Worm (Caenorhabditis elegans) whole organism, mixed stage, embryonic: Measurements from ENCODE around the gene mogs-1.

Source experiments
- M03D4.4 ChIP-seq: sonication (generic microtip); optimal IDR thresholded peaks from 2 replicates; lab custom pipeline; 2017; ENCODE audit warnings: mild to moderate bottlenecking, missing genetic modification characterization, missing compliant biosample characterization
- bed-3 ChIP-seq: fragments of 200-800 bp; sonication (Bioruptor generic); optimal IDR thresholded peaks from 3 replicates; lab custom pipeline; 2018; ENCODE audit warnings: mild to moderate bottlenecking, missing genetic modification characterization, moderate library complexity, missing compliant biosample characterization
- ceh-39 ChIP-seq: fragments of 150-350 bp; optimal IDR thresholded peaks from 2 replicates; lab custom pipeline; 2014; ENCODE audit warnings: missing biosample characterization, missing genetic modification characterization
- ceh-43 ChIP-seq: fragments of 200-800 bp; sonication (Bioruptor generic); optimal IDR thresholded peaks from 2 replicates; lab custom pipeline; 2018; ENCODE audit warnings: mild to moderate bottlenecking, missing genetic modification characterization, moderate library complexity, missing compliant biosample characterization
- ceh-83 ChIP-seq: fragments of 200-800 bp; sonication (Bioruptor generic); optimal IDR thresholded peaks from 2 replicates; lab custom pipeline; 2018; ENCODE audit warnings: mild to moderate bottlenecking, missing genetic modification characterization, missing compliant biosample characterization
- ces-1 ChIP-seq: fragments of 150-350 bp; optimal IDR thresholded peaks from 2 replicates; lab custom pipeline; 2014; ENCODE audit warnings: missing biosample characterization, missing genetic modification reagents, missing genetic modification characterization
- cnd-1 ChIP-seq: fragments of 200-800 bp; sonication (Bioruptor generic); optimal IDR thresholded peaks from 2 replicates; lab custom pipeline; 2018; ENCODE audit warnings: mild to moderate bottlenecking, missing genetic modification characterization, missing compliant biosample characterization
- drap-1 ChIP-seq: fragments of 200-800 bp; sonication (Bioruptor generic); optimal IDR thresholded peaks from 3 replicates; lab custom pipeline; 2018; ENCODE audit warnings: mild to moderate bottlenecking, missing genetic modification characterization, missing compliant biosample characterization
- elt-1 ChIP-seq: sonication (generic microtip); optimal IDR thresholded peaks from 2 replicates; lab custom pipeline; 2017; ENCODE audit warnings: missing genetic modification characterization, mild to moderate bottlenecking, missing compliant biosample characterization, antibody characterized with exemption, moderate library complexity, borderline replicate concordance; ENCODE audit not compliant: insufficient read depth
- flh-1 ChIP-seq: fragments of 200-800 bp; sonication (Bioruptor generic); optimal IDR thresholded peaks from 2 replicates; lab custom pipeline; 2018; ENCODE audit warnings: mild to moderate bottlenecking, missing genetic modification characterization, moderate library complexity, missing compliant biosample characterization
- ham-2 ChIP-seq: fragments of 200-800 bp; sonication (Bioruptor generic); optimal IDR thresholded peaks from 2 replicates; lab custom pipeline; 2018; ENCODE audit warnings: mild to moderate bottlenecking, missing genetic modification characterization, missing compliant biosample characterization
- hlh-1 ChIP-seq: fragments of 150-350 bp; optimal IDR thresholded peaks from 2 replicates; lab custom pipeline; 2014; ENCODE audit warnings: missing biosample characterization, missing genetic modification reagents, missing genetic modification characterization
- lin-13 ChIP-seq: fragments of 150-350 bp; optimal IDR thresholded peaks from 2 replicates; lab custom pipeline; 2014; ENCODE audit warnings: missing biosample characterization, missing genetic modification characterization
- lin-32 ChIP-seq: fragments of 200-800 bp; sonication (Bioruptor generic); optimal IDR thresholded peaks from 2 replicates; lab custom pipeline; 2018; ENCODE audit warnings: mild to moderate bottlenecking, missing genetic modification characterization, missing compliant biosample characterization
- lsy-2 ChIP-seq: fragments of 150-350 bp; optimal IDR thresholded peaks from 2 replicates; lab custom pipeline; 2014; ENCODE audit warnings: missing biosample characterization, missing genetic modification characterization
- mab-5 ChIP-seq: fragments of 150-350 bp; optimal IDR thresholded peaks from 2 replicates; lab custom pipeline; 2014; ENCODE audit warnings: missing biosample characterization, missing genetic modification characterization
- mep-1 ChIP-seq: fragments of 150-350 bp; optimal IDR thresholded peaks from 2 replicates; lab custom pipeline; 2017; ENCODE audit warnings: missing biosample characterization, missing genetic modification reagents, missing genetic modification characterization, inconsistent platforms
- mls-2 ChIP-seq: sonication (generic microtip); optimal IDR thresholded peaks from 2 replicates; lab custom pipeline; 2016; ENCODE audit warnings: mild to moderate bottlenecking, missing genetic modification characterization, moderate library complexity, missing compliant biosample characterization
- nhr-12 ChIP-seq: fragments of 150-350 bp; optimal IDR thresholded peaks from 2 replicates; lab custom pipeline; 2014; ENCODE audit warnings: missing biosample characterization, missing genetic modification characterization
- nhr-2 ChIP-seq: fragments of 150-350 bp; optimal IDR thresholded peaks from 2 replicates; lab custom pipeline; 2014; ENCODE audit warnings: missing biosample characterization, missing genetic modification characterization
- nhr-237 ChIP-seq: fragments of 150-350 bp; optimal IDR thresholded peaks from 2 replicates; lab custom pipeline; 2014; ENCODE audit warnings: missing biosample characterization, missing genetic modification characterization
- nhr-28 ChIP-seq: fragments of 150-350 bp; optimal IDR thresholded peaks from 2 replicates; lab custom pipeline; 2014; ENCODE audit warnings: missing biosample characterization, missing genetic modification characterization
- nhr-76 ChIP-seq: sonication (generic microtip); optimal IDR thresholded peaks from 2 replicates; lab custom pipeline; 2017; ENCODE audit warnings: missing biosample characterization, missing genetic modification characterization
- pha-4 ChIP-seq: fragments of 150-350 bp; optimal IDR thresholded peaks from 2 replicates; lab custom pipeline; 2018; ENCODE audit warnings: missing biosample characterization, missing genetic modification reagents, missing genetic modification characterization
- sem-2 ChIP-seq: fragments of 200-800 bp; sonication (Bioruptor generic); optimal IDR thresholded peaks from 2 replicates; lab custom pipeline; 2018; ENCODE audit warnings: mild to moderate bottlenecking, missing genetic modification characterization, missing compliant biosample characterization
- snpc-4 ChIP-seq: fragments of 150-350 bp; optimal IDR thresholded peaks from 2 replicates; lab custom pipeline; 2014; ENCODE audit warnings: missing biosample characterization, missing genetic modification characterization
- tbx-8 ChIP-seq: fragments of 200-800 bp; sonication (Bioruptor generic); optimal IDR thresholded peaks from 2 replicates; lab custom pipeline; 2018; ENCODE audit warnings: mild to moderate bottlenecking, missing genetic modification characterization, moderate library complexity, missing compliant biosample characterization
- unc-120 ChIP-seq: sonication (generic microtip); optimal IDR thresholded peaks from 2 replicates; lab custom pipeline; 2017; ENCODE audit warnings: missing genetic modification characterization, missing compliant biosample characterization; ENCODE audit not compliant: poor library complexity, severe bottlenecking
- unc-39 ChIP-seq: fragments of 150-350 bp; optimal IDR thresholded peaks from 2 replicates; lab custom pipeline; 2014; ENCODE audit warnings: missing biosample characterization, missing genetic modification characterization
- unc-62 ChIP-seq: fragments of 150-350 bp; optimal IDR thresholded peaks from 2 replicates; lab custom pipeline; 2014; ENCODE audit warnings: missing biosample characterization, missing genetic modification reagents, missing genetic modification characterization
- ztf-11 ChIP-seq: fragments of 150-350 bp; optimal IDR thresholded peaks from 2 replicates; lab custom pipeline; 2014; ENCODE audit warnings: missing biosample characterization, missing genetic modification characterization

Gene mogs-1

ce11 chrIV:11053652-11054317 is 32.1 kb upstream of the mogs-1 start, which contains the start of the genes F36H1.12 and lin-3:
TSS of gene F36H1.12 (minus strand) at chrIV:11053702.
TSS of gene lin-3 (plus strand) at chrIV:11054308.
- TF ChIP-seq mep-1 (tag; lab: Kevin White, UChicago) (no peak), unc-62 (GFP tag; lab: Kevin White, UChicago) (no peak), nhr-2 (no peak), nhr-237 (tag; lab: Kevin White, UChicago) (no peak), lsy-2 (tag; lab: Kevin White, UChicago) (no peak), tbx-8 (no peak), bed-3 (GFP tag; lab: Kevin White, UChicago) (no peak), M03D4.4 (no peak), unc-120 (no peak), nhr-12 (tag; lab: Kevin White, UChicago) (no peak), ham-2 (no peak), elt-1 (tag; lab: Kevin White, UChicago) (no peak), ceh-43 (no peak), pha-4 (tag; lab: Kevin White, UChicago) (no peak), sem-2 (GFP tag; lab: Kevin White, UChicago) (no peak), nhr-28 (no peak)

ce11 chrIV:11051963-11052362 is 30.2 kb upstream of the mogs-1 start:
- TF ChIP-seq ham-2 (no peak), ceh-39 (tag; lab: Kevin White, UChicago) (no peak), ceh-43 (no peak), mab-5 (tag; lab: Kevin White, UChicago) (no peak), drap-1 (no peak), lin-32 (no peak), nhr-28 (no peak), nhr-237 (tag; lab: Kevin White, UChicago) (no peak), bed-3 (GFP tag; lab: Kevin White, UChicago) (no peak), nhr-12 (tag; lab: Kevin White, UChicago) (no peak), unc-62 (GFP tag; lab: Kevin White, UChicago) (no peak), unc-39 (no peak), nhr-76 (tag; lab: Kevin White, UChicago) (no peak), cnd-1 (no peak)

- TF ChIP-seq nhr-237 (tag; lab: Kevin White, UChicago) (no peak), snpc-4 (no peak), lsy-2 (tag; lab: Kevin White, UChicago) (no peak), cnd-1 (no peak), ceh-43 (no peak), M03D4.4 (no peak), ces-1 (GFP tag; lab: Kevin White, UChicago) (no peak), elt-1 (tag; lab: Kevin White, UChicago) (no peak), ham-2 (no peak), unc-120 (no peak), nhr-76 (tag; lab: Kevin White, UChicago) (no peak), drap-1 (no peak), mls-2 (no peak), nhr-28 (no peak), lin-32 (no peak), ceh-39 (tag; lab: Kevin White, UChicago) (no peak), flh-1 (no peak), ceh-83 (GFP tag; lab: Kevin White, UChicago) (no peak), nhr-12 (tag; lab: Kevin White, UChicago) (no peak), lin-13 (tag; lab: Kevin White, UChicago) (no peak)
Measured at ce11 chrIV:11049806-11050205, 28.1 kb upstream of the mogs-1 start, which contains the start of gene F36H1.3. TSS of gene F36H1.3 (plus strand) at chrIV:11050128.

- TF ChIP-seq cnd-1 = peak; percentile 18
- no peak for TF ChIP-seq ceh-83 (GFP tag; lab: Kevin White, UChicago)
- TF ChIP-seq ces-1 (GFP tag; lab: Kevin White, UChicago) = peak; percentile 79
- TF ChIP-seq, all 35 proteins: peak for 2
Measured at ce11 chrIV:11048871-11049270, 27.1 kb upstream of the mogs-1 start, which contains the start of gene F36H1.11. TSS of gene F36H1.11 (plus strand) at chrIV:11049171.

ce11 chrIV:11044377-11044776 is 22.6 kb upstream of the mogs-1 start:
- no peak for TF ChIP-seq unc-62 (GFP tag; lab: Kevin White, UChicago)
- no peak for TF ChIP-seq pha-4 (tag; lab: Kevin White, UChicago)
- no peak for TF ChIP-seq flh-1
- no peak for TF ChIP-seq mls-2
- no peak for TF ChIP-seq mab-5 (tag; lab: Kevin White, UChicago)
- no peak for TF ChIP-seq M03D4.4
- TF ChIP-seq ztf-11 (tag; lab: Kevin White, UChicago) = no peak
- no peak for TF ChIP-seq lin-13 (tag; lab: Kevin White, UChicago)
- TF ChIP-seq nhr-2 = no peak
- no peak for TF ChIP-seq cnd-1
- TF ChIP-seq elt-1 (tag; lab: Kevin White, UChicago) = no peak
- TF ChIP-seq bed-3 (GFP tag; lab: Kevin White, UChicago) = no peak
- TF ChIP-seq hlh-1 (tag; lab: Kevin White, UChicago) = no peak
